Fruit fly (Drosophila melanogaster): Measurements from ENCODE around the gene msps.

- TF ChIP-seq CG9948 (tag; optimal IDR thresholded peaks at IDR 0.05), result no peak
- TF ChIP-seq CG4496 (GFP tag; IDR thresholded peaks at IDR 0.05), result no peak
- TF ChIP-seq CG12605 (GFP tag; IDR thresholded peaks at IDR 0.05), result no peak
- TF ChIP-seq Pif1A (GFP tag; optimal IDR thresholded peaks at IDR 0.05), result no peak
- TF ChIP-seq CG15710 (tag; optimal IDR thresholded peaks at IDR 0.05), result no peak
- no peak for TF ChIP-seq gl (tag; optimal IDR thresholded peaks at IDR 0.05)
- no peak for TF ChIP-seq CG13204 (GFP tag; optimal IDR thresholded peaks at IDR 0.05)
- TF ChIP-seq D1 (tag; optimal IDR thresholded peaks at IDR 0.05), result no peak
- no peak for TF ChIP-seq EcR (GFP tag; optimal IDR thresholded peaks at IDR 0.05)
- no peak for TF ChIP-seq CG34367 (tag; optimal IDR thresholded peaks at IDR 0.05)
- TF ChIP-seq CG17806 (tag; optimal IDR thresholded peaks at IDR 0.05), result no peak
- no peak for TF ChIP-seq Snoo (tag; optimal IDR thresholded peaks at IDR 0.05)
Measured at dm6 chr3R:16010009-16010505, 40.5 kb upstream of the msps start.
